Fruit fly (Drosophila melanogaster) whole organism, embryonic: ENCODE results near the gene QC.

Source experiments
- Bteb2 ChIP-seq: fragments of 200-800 bp; sonication (Bioruptor generic); optimal IDR thresholded peaks from 2 replicates; lab custom pipeline; 2016; ENCODE audit warnings: missing biosample characterization, missing genetic modification characterization
- CG11085 ChIP-seq: fragments of 200-800 bp; sonication (Bioruptor generic); IDR thresholded peaks from 2 replicates; pipeline ENCODE4 v1.3.6; 2022; ENCODE audit warnings: missing biosample characterization, missing genetic modification characterization
- CG11247 ChIP-seq: fragments of 200-800 bp; sonication (Bioruptor generic); IDR thresholded peaks from 2 replicates; pipeline ENCODE4 v1.3.6; 2022; ENCODE audit warnings: missing biosample characterization, missing genetic modification characterization
- CG11398 ChIP-seq: fragments of 200-800 bp; sonication (Bioruptor generic); optimal IDR thresholded peaks from 2 replicates; lab custom pipeline; 2016; ENCODE audit warnings: missing biosample characterization, missing genetic modification characterization
- CG11504 ChIP-seq: fragments of 200-800 bp; sonication (Bioruptor generic); optimal IDR thresholded peaks from 3 replicates; lab custom pipeline; 2019; ENCODE audit warnings: missing biosample characterization, mild to moderate bottlenecking, missing genetic modification characterization, moderate library complexity
- CG12744 ChIP-seq: fragments of 200-800 bp; sonication (Bioruptor generic); optimal IDR thresholded peaks from 2 replicates; lab custom pipeline; 2016; ENCODE audit warnings: missing biosample characterization, missing genetic modification characterization
- CG13775 ChIP-seq: fragments of 200-800 bp; sonication (Bioruptor generic); optimal IDR thresholded peaks from 3 replicates; lab custom pipeline; 2017; ENCODE audit warnings: missing biosample characterization, mild to moderate bottlenecking, missing genetic modification characterization
- CG15073 ChIP-seq: fragments of 200-800 bp; sonication (Bioruptor generic); optimal IDR thresholded peaks from 2 replicates; lab custom pipeline; 2016; ENCODE audit warnings: missing biosample characterization, missing genetic modification characterization
- CG17328 ChIP-seq: fragments of 200-800 bp; sonication (Bioruptor generic); IDR thresholded peaks from 2 replicates; pipeline ENCODE4 v1.3.6; 2022; ENCODE audit warnings: missing biosample characterization, missing genetic modification characterization
- CG17385 ChIP-seq: fragments of 200-800 bp; sonication (Bioruptor generic); optimal IDR thresholded peaks from 3 replicates; lab custom pipeline; 2018; ENCODE audit warnings: missing biosample characterization, mild to moderate bottlenecking, missing genetic modification characterization
- CG2199 ChIP-seq: fragments of 200-800 bp; sonication (Bioruptor generic); IDR thresholded peaks from 3 replicates; pipeline ENCODE4 v1.3.6; 2022; ENCODE audit warnings: missing biosample characterization, missing genetic modification characterization
- CG31224 ChIP-seq: fragments of 200-800 bp; sonication (Bioruptor generic); IDR thresholded peaks from 2 replicates; pipeline ENCODE4 v1.3.6; 2022; ENCODE audit warnings: missing biosample characterization, missing genetic modification characterization
- CG33557 ChIP-seq: fragments of 200-800 bp; sonication (Bioruptor generic); optimal IDR thresholded peaks from 2 replicates; lab custom pipeline; 2019; ENCODE audit warnings: missing biosample characterization, mild to moderate bottlenecking, missing genetic modification characterization, moderate library complexity
- CG34422 ChIP-seq: fragments of 200-800 bp; sonication (Bioruptor generic); IDR thresholded peaks from 3 replicates; pipeline ENCODE4 v1.3.6; 2022; ENCODE audit warnings: missing biosample characterization, missing genetic modification characterization
- CG3847 ChIP-seq: fragments of 200-800 bp; sonication (Bioruptor generic); IDR thresholded peaks from 2 replicates; pipeline ENCODE4 v1.3.6; 2022; ENCODE audit warnings: missing biosample characterization, missing genetic modification characterization
- CG3995 ChIP-seq: fragments of 200-800 bp; sonication (Bioruptor generic); optimal IDR thresholded peaks from 3 replicates; lab custom pipeline; 2016; ENCODE audit warnings: missing biosample characterization, missing genetic modification characterization
- CG7556 ChIP-seq: fragments of 200-800 bp; sonication (Bioruptor generic); optimal IDR thresholded peaks from 2 replicates; lab custom pipeline; 2017; ENCODE audit warnings: missing biosample characterization, mild to moderate bottlenecking, missing genetic modification characterization
- CG7963 ChIP-seq: fragments of 200-800 bp; sonication (Bioruptor generic); IDR thresholded peaks from 3 replicates; pipeline ENCODE4 v1.3.6; 2022; ENCODE audit warnings: missing biosample characterization, missing genetic modification characterization; ENCODE audit not compliant: partially characterized antibody
- CG8089 ChIP-seq: fragments of 200-800 bp; sonication (Bioruptor generic); optimal IDR thresholded peaks from 3 replicates; lab custom pipeline; 2016; ENCODE audit warnings: missing biosample characterization, missing genetic modification characterization
- Dad ChIP-seq: fragments of 200-800 bp; sonication (Bioruptor generic); optimal IDR thresholded peaks from 3 replicates; lab custom pipeline; 2016; ENCODE audit warnings: missing biosample characterization, missing genetic modification characterization
- H2.0 ChIP-seq: fragments of 200-800 bp; sonication (Bioruptor generic); IDR thresholded peaks from 2 replicates; pipeline ENCODE4 v1.3.6; 2022; ENCODE audit warnings: missing biosample characterization, missing genetic modification characterization
- HHEX ChIP-seq: fragments of 200-800 bp; sonication (Bioruptor generic); optimal IDR thresholded peaks from 3 replicates; lab custom pipeline; 2017; ENCODE audit warnings: missing biosample characterization, mild to moderate bottlenecking, missing genetic modification characterization, missing genetic modification reagents
- Hr51 ChIP-seq, 2 experiments: fragments of 200-800 bp; sonication (Bioruptor generic); optimal IDR thresholded peaks; 2 replicates in 1 of 2; 3 replicates in 1 of 2; lab custom pipeline; 2016 to 2018; ENCODE audit warnings: missing biosample characterization in 2 of 2, missing genetic modification characterization in 2 of 2, mild to moderate bottlenecking in 1 of 2, moderate library complexity in 1 of 2
- Myb ChIP-seq: fragments of 200-800 bp; sonication (Bioruptor generic); optimal IDR thresholded peaks from 2 replicates; lab custom pipeline; 2016; ENCODE audit warnings: missing biosample characterization, missing genetic modification characterization
- Oli ChIP-seq: fragments of 200-800 bp; sonication (Bioruptor generic); optimal IDR thresholded peaks from 2 replicates; lab custom pipeline; 2018; ENCODE audit warnings: missing biosample characterization, mild to moderate bottlenecking, missing genetic modification characterization, moderate library complexity
- Poxn ChIP-seq: fragments of 200-800 bp; sonication (Bioruptor generic); IDR thresholded peaks from 2 replicates; pipeline ENCODE4 v1.3.6; 2022; ENCODE audit warnings: missing biosample characterization, missing genetic modification characterization
- Spps ChIP-seq: fragments of 200-800 bp; sonication (Bioruptor generic); optimal IDR thresholded peaks from 2 replicates; lab custom pipeline; 2018; ENCODE audit warnings: missing biosample characterization, mild to moderate bottlenecking, missing genetic modification characterization
- Trl ChIP-seq, 3 experiments: fragments of >200 bp in 2 of 3; fragments of 200-800 bp in 1 of 3; sonication (Bioruptor generic) in 1 of 3; optimal IDR thresholded peaks; 2 replicates in 1 of 3; 3 replicates in 2 of 3; lab custom pipeline; 2016 to 2017; ENCODE audit warnings: missing biosample characterization in 1 of 3, missing genetic modification characterization in 1 of 3
- bbx ChIP-seq: fragments of 200-800 bp; sonication (Bioruptor generic); IDR thresholded peaks from 2 replicates; pipeline ENCODE4 v1.3.6; 2022; ENCODE audit warnings: missing biosample characterization, missing genetic modification characterization; ENCODE audit not compliant: partially characterized antibody
- chif ChIP-seq, 2 experiments: fragments of 200-800 bp; sonication (Bioruptor generic); optimal IDR thresholded peaks; 3 replicates each; lab custom pipeline; 2016; ENCODE audit warnings: missing biosample characterization in 2 of 2, missing genetic modification characterization in 2 of 2
- chn ChIP-seq: fragments of 200-800 bp; sonication (Bioruptor generic); optimal IDR thresholded peaks from 2 replicates; lab custom pipeline; 2016; ENCODE audit warnings: missing biosample characterization, missing genetic modification characterization
- dmrt99B ChIP-seq: fragments of 200-800 bp; sonication (Bioruptor generic); optimal IDR thresholded peaks from 2 replicates; lab custom pipeline; 2018; ENCODE audit warnings: missing biosample characterization, mild to moderate bottlenecking, missing genetic modification characterization, moderate library complexity
- dpn ChIP-seq, 2 experiments: fragments of 200-800 bp; sonication (Bioruptor generic); optimal IDR thresholded peaks; 3 replicates each; lab custom pipeline; 2016; ENCODE audit warnings: missing biosample characterization in 2 of 2, missing genetic modification characterization in 2 of 2
- emc ChIP-seq: fragments of 200-800 bp; sonication (Bioruptor generic); optimal IDR thresholded peaks from 2 replicates; lab custom pipeline; 2016; ENCODE audit warnings: missing biosample characterization, missing genetic modification characterization
- esg ChIP-seq: fragments of 200-800 bp; sonication (Bioruptor generic); conservative IDR thresholded peaks from 2 replicates; pipeline ENCODE4 v1.3.6; 2022; ENCODE audit warnings: missing biosample characterization, missing genetic modification characterization
- ewg ChIP-seq: fragments of 200-800 bp; sonication (Bioruptor generic); optimal IDR thresholded peaks from 3 replicates; lab custom pipeline; 2017; ENCODE audit warnings: mild to moderate bottlenecking, missing biosample characterization, missing genetic modification reagents, missing genetic modification characterization
- fd96Cb ChIP-seq: fragments of 200-800 bp; sonication (Bioruptor generic); optimal IDR thresholded peaks from 2 replicates; lab custom pipeline; 2018; ENCODE audit warnings: missing biosample characterization, mild to moderate bottlenecking, missing genetic modification characterization, moderate library complexity
- her ChIP-seq: fragments of 200-800 bp; sonication (Bioruptor generic); optimal IDR thresholded peaks from 2 replicates; lab custom pipeline; 2016; ENCODE audit warnings: missing biosample characterization, missing genetic modification characterization
- kay ChIP-seq: fragments of 200-800 bp; sonication (Bioruptor generic); optimal IDR thresholded peaks from 2 replicates; lab custom pipeline; 2016; ENCODE audit warnings: missing biosample characterization, missing genetic modification characterization
- maf-S ChIP-seq: fragments of 200-800 bp; sonication (Bioruptor generic); optimal IDR thresholded peaks from 2 replicates; lab custom pipeline; 2016; ENCODE audit warnings: missing biosample characterization, missing genetic modification characterization
- mam ChIP-seq: fragments of 200-800 bp; sonication (Bioruptor generic); optimal IDR thresholded peaks from 3 replicates; lab custom pipeline; 2016; ENCODE audit warnings: missing biosample characterization, missing genetic modification characterization
- nerfin-2 ChIP-seq: fragments of 200-800 bp; sonication (Bioruptor generic); IDR thresholded peaks from 2 replicates; pipeline ENCODE4 v1.3.6; 2022; ENCODE audit warnings: missing biosample characterization, missing genetic modification characterization; ENCODE audit not compliant: partially characterized antibody
- org-1 ChIP-seq: fragments of 200-800 bp; sonication (Bioruptor generic); optimal IDR thresholded peaks from 2 replicates; lab custom pipeline; 2017; ENCODE audit warnings: missing biosample characterization, missing genetic modification characterization
- pho ChIP-seq: fragments of 200-800 bp; sonication (Bioruptor generic); optimal IDR thresholded peaks from 2 replicates; lab custom pipeline; 2016; ENCODE audit warnings: missing biosample characterization, missing genetic modification characterization
- shn ChIP-seq: fragments of 200-800 bp; sonication (Bioruptor generic); optimal IDR thresholded peaks from 3 replicates; lab custom pipeline; 2016; ENCODE audit warnings: missing biosample characterization, missing genetic modification characterization
- sima ChIP-seq: fragments of 200-800 bp; sonication (Bioruptor generic); optimal IDR thresholded peaks from 2 replicates; lab custom pipeline; 2016; ENCODE audit warnings: missing biosample characterization, missing genetic modification characterization
- sqz ChIP-seq: fragments of 200-800 bp; sonication (Bioruptor generic); optimal IDR thresholded peaks from 3 replicates; lab custom pipeline; 2018; ENCODE audit warnings: missing biosample characterization, mild to moderate bottlenecking, missing genetic modification characterization
- toy ChIP-seq: fragments of 200-800 bp; sonication (Bioruptor generic); IDR thresholded peaks from 2 replicates; pipeline ENCODE4 v1.3.6; 2022; ENCODE audit warnings: missing biosample characterization, missing genetic modification characterization
- zfh2 ChIP-seq: fragments of 200-800 bp; sonication (Bioruptor generic); optimal IDR thresholded peaks from 2 replicates; lab custom pipeline; 2016; ENCODE audit warnings: missing biosample characterization, missing genetic modification characterization

Gene QC

dm6 chr3L:5881310-5882208, 20.7 kb downstream of the QC start (continued):
- TF ChIP-seq CG33557 (GFP tag; lab: Kevin White, UChicago) (peak; percentile 33), CG8089 (peak; percentile 7), CG17385 (GFP tag; lab: Kevin White, UChicago) (peak; percentile 64), CG13775 (GFP tag; lab: Kevin White, UChicago) (peak; percentile 69), CG11504 (peak; percentile 70), CG11398 (GFP tag; lab: Kevin White, UChicago) (peak; percentile 21), Trl (optimal IDR thresholded peaks at IDR 0.05; lab: Kevin White, UChicago) (peak; percentile 36 to 85), Trl (GFP tag; optimal IDR thresholded peaks at IDR 0.05; lab: Kevin White, UChicago) (no peak), Oli (tag; lab: Kevin White, UChicago) (peak; percentile 71), fd96Cb (tag; lab: Kevin White, UChicago) (no peak), Poxn (GFP tag; lab: Robert Waterston, UW) (no peak), CG12744 (peak; percentile 38), mam (GFP tag; lab: Kevin White, UChicago) (peak; percentile 22), shn (GFP tag; lab: Kevin White, UChicago) (peak; percentile 54), CG3995 (GFP tag; lab: Kevin White, UChicago) (no peak), emc (GFP tag; lab: Kevin White, UChicago) (no peak), pho (GFP tag; lab: Kevin White, UChicago) (peak; percentile 58), her (no peak), CG11247 (no peak), toy (no peak), CG2199 (GFP tag; lab: Robert Waterston, UW) (no peak), CG17328 (GFP tag; lab: Robert Waterston, UW) (peak; percentile 75), org-1 (GFP tag; lab: Kevin White, UChicago) (peak; percentile 27), kay (peak; percentile 10), dpn (GFP tag; optimal IDR thresholded peaks at IDR 0.05; lab: Kevin White, UChicago) (peak; percentile 52 to 66), ewg (GFP tag; lab: Kevin White, UChicago) (peak; percentile 37), sima (GFP tag; lab: Kevin White, UChicago) (peak; percentile 30), chn (GFP tag; lab: Kevin White, UChicago) (peak; percentile 51), chif (GFP tag; optimal IDR thresholded peaks at IDR 0.05; lab: Kevin White, UChicago) (peak; percentile 50 to 63), CG7556 (GFP tag; lab: Kevin White, UChicago) (peak; percentile 85), Bteb2 (peak; percentile 17), Dad (GFP tag; lab: Kevin White, UChicago) (no peak), esg (GFP tag; lab: Robert Waterston, UW) (peak; percentile 66), H2.0 (GFP tag; lab: Robert Waterston, UW) (peak; percentile 44; the same call in 1 of the 2 replicates), maf-S (GFP tag; lab: Kevin White, UChicago) (peak; percentile 8), dmrt99B (tag; lab: Kevin White, UChicago) (peak; percentile 82), CG7963 (GFP tag; lab: Robert Waterston, UW) (no peak), CG34422 (GFP tag; lab: Robert Waterston, UW) (no peak), Spps (no peak), CG31224 (GFP tag; lab: Robert Waterston, UW) (no peak), sqz (no peak), zfh2 (GFP tag; lab: Kevin White, UChicago) (no peak), nerfin-2 (GFP tag; lab: Robert Waterston, UW) (no peak), Myb (peak; percentile 7), HHEX (GFP tag; lab: Kevin White, UChicago) (no peak), CG11085 (no peak), bbx (GFP tag; lab: Robert Waterston, UW) (no peak), Hr51 (GFP tag; optimal IDR thresholded peaks at IDR 0.05; lab: Kevin White, UChicago) (peak; percentile 32 to 70), CG3847 (GFP tag; lab: Robert Waterston, UW) (peak; percentile 46; the same call in 1 of the 2 replicates), CG15073 (GFP tag; lab: Kevin White, UChicago) (peak; percentile 11)
